Worm (Caenorhabditis elegans) whole organism, young adult: ENCODE data around the gene ZC373.5.

Experiments
- B0019.2 ChIP-seq: fragments of 200-800 bp; sonication (Bioruptor generic); conservative IDR thresholded peaks from 2 replicates; pipeline ENCODE4 v1.3.6; 2022; ENCODE audit warnings: missing genetic modification reagents, missing genetic modification characterization, missing compliant biosample characterization
- B0336.3 ChIP-seq: fragments of 200-800 bp; sonication (Bioruptor generic); IDR thresholded peaks from 2 replicates; pipeline ENCODE4 v1.3.6; 2022; ENCODE audit warnings: missing genetic modification characterization, missing compliant biosample characterization
- C06A6.2 ChIP-seq: fragments of 200-800 bp; sonication (Bioruptor generic); conservative IDR thresholded peaks from 2 replicates; pipeline ENCODE4 v1.3.6; 2022; ENCODE audit warnings: missing genetic modification characterization, missing compliant biosample characterization
- F37B4.10 ChIP-seq: fragments of 200-800 bp; sonication (Bioruptor generic); IDR thresholded peaks from 2 replicates; pipeline ENCODE4 v1.3.6; 2022; ENCODE audit warnings: missing genetic modification characterization, missing compliant biosample characterization
- K11D2.4 ChIP-seq: fragments of 200-800 bp; sonication (Bioruptor generic); IDR thresholded peaks from 2 replicates; pipeline ENCODE4 v1.3.6; 2022; ENCODE audit warnings: missing genetic modification reagents, missing genetic modification characterization, missing compliant biosample characterization
- Y53F4B.3 ChIP-seq: fragments of 200-800 bp; sonication (Bioruptor generic); IDR thresholded peaks from 2 replicates; pipeline ENCODE4 v1.3.6; 2022; ENCODE audit warnings: missing genetic modification reagents, missing genetic modification characterization, missing compliant biosample characterization
- Y53G8AR.9 ChIP-seq: fragments of 200-800 bp; sonication (Bioruptor generic); conservative IDR thresholded peaks from 2 replicates; pipeline ENCODE4 v1.3.6; 2022; ENCODE audit warnings: missing genetic modification reagents, missing genetic modification characterization, missing compliant biosample characterization
- Y79H2A.3 ChIP-seq: fragments of 200-800 bp; sonication (Bioruptor generic); conservative IDR thresholded peaks from 2 replicates; pipeline ENCODE4 v1.3.6; 2022; ENCODE audit warnings: missing genetic modification reagents, missing genetic modification characterization, missing compliant biosample characterization
- Y95B8A.8 ChIP-seq: fragments of 200-800 bp; sonication (Bioruptor generic); IDR thresholded peaks from 2 replicates; pipeline ENCODE4 v1.3.6; 2022; ENCODE audit warnings: missing genetic modification reagents, missing genetic modification characterization, missing compliant biosample characterization
- akir-1 ChIP-seq: fragments of 200-800 bp; sonication (Bioruptor generic); optimal IDR thresholded peaks from 2 replicates; lab custom pipeline; 2018; ENCODE audit warnings: mild to moderate bottlenecking, missing genetic modification characterization, moderate library complexity, missing compliant biosample characterization
- attf-6 ChIP-seq: fragments of 200-800 bp; sonication (Bioruptor generic); IDR thresholded peaks from 2 replicates; pipeline ENCODE4 v1.3.6; 2022; ENCODE audit warnings: missing genetic modification reagents, missing genetic modification characterization, missing compliant biosample characterization
- bed-2 ChIP-seq: fragments of 200-800 bp; sonication (Bioruptor generic); IDR thresholded peaks from 2 replicates; pipeline ENCODE4 v1.3.6; 2022; ENCODE audit warnings: missing genetic modification reagents, missing genetic modification characterization, missing compliant biosample characterization
- dpff-1 ChIP-seq: sonication (generic microtip); optimal IDR thresholded peaks from 2 replicates; lab custom pipeline; 2017; ENCODE audit warnings: mild to moderate bottlenecking, missing genetic modification characterization, missing compliant biosample characterization
- egl-18 ChIP-seq: fragments of 200-800 bp; sonication (Bioruptor generic); IDR thresholded peaks from 2 replicates; pipeline ENCODE4 v1.3.6; 2022; ENCODE audit warnings: missing genetic modification reagents, missing genetic modification characterization, missing compliant biosample characterization
- egl-44 ChIP-seq: fragments of 200-800 bp; sonication (Bioruptor generic); IDR thresholded peaks from 2 replicates; pipeline ENCODE4 v1.3.6; 2022; ENCODE audit warnings: missing genetic modification reagents, missing genetic modification characterization, missing compliant biosample characterization
- egrh-3 ChIP-seq: fragments of 200-800 bp; sonication (Bioruptor generic); IDR thresholded peaks from 2 replicates; pipeline ENCODE4 v1.3.6; 2022; ENCODE audit warnings: missing genetic modification reagents, missing genetic modification characterization, missing compliant biosample characterization
- ekl-4 ChIP-seq: fragments of 200-800 bp; sonication (Bioruptor generic); IDR thresholded peaks from 2 replicates; pipeline ENCODE4 v1.3.6; 2022; ENCODE audit warnings: missing genetic modification reagents, missing genetic modification characterization, missing compliant biosample characterization
- ets-4 ChIP-seq: fragments of 200-800 bp; sonication (Bioruptor generic); optimal IDR thresholded peaks from 2 replicates; lab custom pipeline; 2018; ENCODE audit warnings: mild to moderate bottlenecking, missing genetic modification characterization, missing compliant biosample characterization
- him-1 ChIP-seq: sonication (generic microtip); optimal IDR thresholded peaks from 2 replicates; lab custom pipeline; 2016; ENCODE audit warnings: missing genotype, missing genetic modification reagents, missing genetic modification characterization, missing compliant biosample characterization
- lag-1 ChIP-seq: fragments of 200-800 bp; sonication (Bioruptor generic); IDR thresholded peaks from 2 replicates; pipeline ENCODE4 v1.3.6; 2022; ENCODE audit warnings: missing genetic modification reagents, missing genetic modification characterization, missing compliant biosample characterization
- madf-6 ChIP-seq: fragments of 200-800 bp; sonication (Bioruptor generic); IDR thresholded peaks from 2 replicates; pipeline ENCODE4 v1.3.6; 2022; ENCODE audit warnings: missing genetic modification reagents, missing genetic modification characterization, missing compliant biosample characterization
- nfya-2 ChIP-seq: fragments of 200-800 bp; sonication (Bioruptor generic); IDR thresholded peaks from 2 replicates; pipeline ENCODE4 v1.3.6; 2022; ENCODE audit warnings: missing genetic modification reagents, missing genetic modification characterization, missing compliant biosample characterization
- nhr-179 ChIP-seq: sonication (generic microtip); optimal IDR thresholded peaks from 2 replicates; lab custom pipeline; 2016; ENCODE audit warnings: mild to moderate bottlenecking, missing genetic modification characterization, missing compliant biosample characterization
- nhr-27 ChIP-seq: fragments of 200-800 bp; sonication (Bioruptor generic); optimal IDR thresholded peaks from 2 replicates; lab custom pipeline; 2018; ENCODE audit warnings: mild to moderate bottlenecking, missing genetic modification characterization, moderate library complexity, missing compliant biosample characterization
- nhr-80 ChIP-seq: sonication (generic microtip); optimal IDR thresholded peaks from 2 replicates; lab custom pipeline; 2016; ENCODE audit warnings: missing genetic modification characterization, missing compliant biosample characterization
- pha-4 ChIP-seq: fragments of 150-350 bp; sonication (generic microtip); optimal IDR thresholded peaks from 2 replicates; lab custom pipeline; 2014; ENCODE audit warnings: missing biosample characterization, missing genetic modification reagents, missing genetic modification characterization
- repo-1 ChIP-seq: sonication (generic microtip); optimal IDR thresholded peaks from 2 replicates; lab custom pipeline; 2017; ENCODE audit warnings: mild to moderate bottlenecking, missing genetic modification characterization, missing compliant biosample characterization
- rpc-1 ChIP-seq, 2 experiments: fragments of 150-350 bp in 1 of 2; sonication (generic microtip) in 1 of 2; optimal IDR thresholded peaks; 2 replicates each; lab custom pipeline; 2014 to 2018; ENCODE audit warnings: missing biosample characterization in 1 of 2, missing genetic modification characterization in 1 of 2, missing genetic modification reagents in 1 of 2, missing genotype in 1 of 2
- snpc-1.3 ChIP-seq: sonication (generic microtip); optimal IDR thresholded peaks from 2 replicates; lab custom pipeline; 2017; ENCODE audit warnings: missing genetic modification characterization, mild to moderate bottlenecking, missing compliant biosample characterization, antibody characterized with exemption, moderate library complexity, missing genotype, missing genetic modification reagents; ENCODE audit not compliant: insufficient read depth
- tbp1 ChIP-seq: fragments of 200-800 bp; sonication (Bioruptor generic); optimal IDR thresholded peaks from 2 replicates; lab custom pipeline; 2018; ENCODE audit warnings: mild to moderate bottlenecking, missing genetic modification characterization, missing compliant biosample characterization
- tlf-1 ChIP-seq: fragments of 200-800 bp; sonication (Bioruptor generic); optimal IDR thresholded peaks from 2 replicates; lab custom pipeline; 2018; ENCODE audit warnings: mild to moderate bottlenecking, missing genetic modification characterization, missing compliant biosample characterization
- unc-130 ChIP-seq: sonication (generic microtip); optimal IDR thresholded peaks from 2 replicates; lab custom pipeline; 2016; ENCODE audit warnings: missing genetic modification reagents, missing genetic modification characterization, missing compliant biosample characterization
- xnd-1 ChIP-seq: sonication (generic microtip); optimal IDR thresholded peaks from 2 replicates; lab custom pipeline; 2016; ENCODE audit warnings: missing genotype, missing genetic modification reagents, missing genetic modification characterization, missing compliant biosample characterization
- ztf-25 ChIP-seq: fragments of 200-800 bp; sonication (Bioruptor generic); IDR thresholded peaks from 2 replicates; pipeline ENCODE4 v1.3.6; 2022; ENCODE audit warnings: missing genetic modification reagents, missing genetic modification characterization, missing compliant biosample characterization

Gene ZC373.5

ce11 chrX:10077297-10077696 is 3.1 kb upstream of the ZC373.5 start, which contains the start of gene col-176:
TSS of gene col-176 (plus strand) at chrX:10077597.
- no peak for TF ChIP-seq B0336.3 (GFP tag; lab: Robert Waterston, UW)
- TF ChIP-seq attf-6 (GFP tag; lab: Robert Waterston, UW): no peak
- no peak for TF ChIP-seq dpff-1 (tag; lab: Kevin White, UChicago)
- no peak for TF ChIP-seq Y79H2A.3
- no peak for TF ChIP-seq Y53F4B.3 (GFP tag; lab: Robert Waterston, UW)
- no peak for TF ChIP-seq ztf-25 (GFP tag; lab: Robert Waterston, UW)
- no peak for TF ChIP-seq snpc-1.3 (tag; lab: Kevin White, UChicago)
- TF ChIP-seq xnd-1 (tag; lab: Kevin White, UChicago): no peak
- no peak for TF ChIP-seq nhr-80 (tag; lab: Kevin White, UChicago)
- no peak for TF ChIP-seq tlf-1 (GFP tag; lab: Kevin White, UChicago)
- no peak for TF ChIP-seq ets-4
- TF ChIP-seq Y53G8AR.9 (GFP tag; lab: Robert Waterston, UW): no peak
- no peak for TF ChIP-seq him-1 (tag; lab: Kevin White, UChicago)
- no peak for TF ChIP-seq B0019.2 (GFP tag; lab: Robert Waterston, UW)

DNA sequence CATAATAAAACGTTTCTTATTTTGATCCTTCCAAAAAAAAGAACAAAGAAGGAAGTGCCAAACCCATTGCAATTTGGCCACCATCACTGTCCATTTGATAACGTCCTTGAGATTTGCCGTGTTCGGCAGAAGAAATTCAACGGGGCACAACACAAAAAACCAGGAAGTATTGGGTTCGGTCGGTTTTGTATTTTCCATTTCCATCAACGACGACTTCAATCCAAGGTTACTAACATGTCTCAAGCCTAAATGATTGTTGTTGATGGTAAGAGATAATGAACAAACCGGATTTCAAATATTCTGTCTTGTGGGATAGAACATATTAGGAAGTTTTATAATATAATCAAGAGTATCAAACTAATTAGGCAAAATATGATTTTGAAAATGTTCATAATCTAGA is 2.1 kb upstream of the ZC373.5 start:
- TF ChIP-seq egl-18: no peak
- TF ChIP-seq nhr-27 (tag; lab: Kevin White, UChicago): no peak
- no peak for TF ChIP-seq madf-6
- TF ChIP-seq repo-1 (tag; lab: Kevin White, UChicago): no peak
- TF ChIP-seq egrh-3 (GFP tag; lab: Robert Waterston, UW): no peak
- TF ChIP-seq Y95B8A.8 (GFP tag; lab: Robert Waterston, UW): no peak
- TF ChIP-seq K11D2.4 (GFP tag; lab: Robert Waterston, UW): no peak
- TF ChIP-seq him-1 (tag; lab: Kevin White, UChicago): no peak
- no peak for TF ChIP-seq ekl-4 (GFP tag; lab: Robert Waterston, UW)
- no peak for TF ChIP-seq nhr-179 (tag; lab: Kevin White, UChicago)
- TF ChIP-seq bed-2: no peak
- no peak for TF ChIP-seq unc-130
- TF ChIP-seq akir-1 (GFP tag; lab: Kevin White, UChicago): no peak
- TF ChIP-seq C06A6.2 (GFP tag; lab: Robert Waterston, UW): no peak
- no peak for TF ChIP-seq pha-4
- TF ChIP-seq nfya-2 (GFP tag; lab: Robert Waterston, UW): no peak
- TF ChIP-seq rpc-1 (optimal IDR thresholded peaks at IDR 0.05; lab: Kevin White, UChicago): no peak
- TF ChIP-seq rpc-1 (tag; optimal IDR thresholded peaks at IDR 0.05; lab: Kevin White, UChicago): no peak

- no peak for TF ChIP-seq Y53G8AR.9 (GFP tag; lab: Robert Waterston, UW)
- TF ChIP-seq lag-1 (GFP tag; lab: Robert Waterston, UW): no peak
- no peak for TF ChIP-seq him-1 (tag; lab: Kevin White, UChicago)
Measured at ce11 chrX:10074988-10075387, 797 bp upstream of the ZC373.5 start, which contains the start of gene dao-4. TSS of gene dao-4 (plus strand) at chrX:10075288.

DNA sequence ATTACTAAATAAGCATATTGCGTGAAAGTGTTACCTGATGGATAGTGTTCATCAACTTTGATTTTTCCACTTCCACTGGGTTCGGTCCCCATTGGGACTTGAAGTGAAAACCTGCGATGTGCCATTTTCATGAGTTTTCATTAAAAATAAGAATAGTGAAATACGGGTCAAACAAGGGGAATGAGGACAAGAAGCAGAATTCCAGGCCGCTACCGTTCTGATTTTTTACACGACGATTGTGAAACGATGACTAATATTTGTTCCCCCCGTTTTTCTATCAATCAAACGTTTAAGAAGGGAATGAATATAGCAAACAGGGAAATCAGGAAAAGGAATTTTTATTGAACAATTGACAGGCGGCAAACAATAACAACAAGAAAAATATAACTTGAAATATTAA is 4.5 kb downstream of the ZC373.5 start, which contains the start of gene mlck-1:
mlck-1 (minus strand) TSS at position 101 of the 400 bp plus-strand sequence.
- TF ChIP-seq F37B4.10: no peak
- no peak for TF ChIP-seq tlf-1 (GFP tag; lab: Kevin White, UChicago)
- no peak for TF ChIP-seq egl-44 (GFP tag; lab: Robert Waterston, UW)
- no peak for TF ChIP-seq tbp1 (GFP tag; lab: Kevin White, UChicago)
